Fruit fly (Drosophila melanogaster): ENCODE data around the gene Mcm6.

Mcm6 gene

dm6 chrX:6711295-6711694 is 37.1 kb downstream of the Mcm6 start (continued):
- TF ChIP-seq lab (GFP tag; optimal IDR thresholded peaks at IDR 0.05) = peak; percentile 89
- TF ChIP-seq CG6272 (GFP tag; IDR thresholded peaks at IDR 0.05) = peak; percentile 67
- peak; percentile 4 for TF ChIP-seq disco-r (GFP tag; optimal IDR thresholded peaks at IDR 0.05)
- no peak for TF ChIP-seq CG17612 (GFP tag; IDR thresholded peaks at IDR 0.05)
- TF ChIP-seq CG17912 (GFP tag; optimal IDR thresholded peaks at IDR 0.05) = no peak
- peak; percentile 81 for TF ChIP-seq seq (GFP tag; IDR thresholded peaks at IDR 0.05)
- peak; percentile 64 for TF ChIP-seq CG12299 (tag; optimal IDR thresholded peaks at IDR 0.05)
- TF ChIP-seq Nf-YA (GFP tag; IDR thresholded peaks at IDR 0.05) = peak; percentile 45; the same call in 1 of the 2 replicates
- peak; percentile 59; the same call in 1 of the 2 replicates for TF ChIP-seq ap (GFP tag; IDR thresholded peaks at IDR 0.05)
- peak; percentile 64 for TF ChIP-seq Sox100B (GFP tag; optimal IDR thresholded peaks at IDR 0.05)
- TF ChIP-seq Dref (GFP tag; IDR thresholded peaks at IDR 0.05) = no peak
- peak; percentile 54 for TF ChIP-seq CG30431 (GFP tag; optimal IDR thresholded peaks at IDR 0.05)
- TF ChIP-seq Taf1 (GFP tag; IDR thresholded peaks at IDR 0.05) = no peak
- TF ChIP-seq eve (GFP tag; optimal IDR thresholded peaks at IDR 0.05) = peak in 1 of 2 experiments; percentile 90
- no peak for TF ChIP-seq CG1832 (GFP tag; optimal IDR thresholded peaks at IDR 0.05)
- peak; percentile 61 for TF ChIP-seq NK7.1 (GFP tag; optimal IDR thresholded peaks at IDR 0.05)
- peak; percentile 66 for TF ChIP-seq CG14050 (GFP tag; IDR thresholded peaks at IDR 0.05)
- no peak for TF ChIP-seq mirr (GFP tag; optimal IDR thresholded peaks at IDR 0.05)
- peak; percentile 47 for TF ChIP-seq tio (GFP tag; optimal IDR thresholded peaks at IDR 0.05)
- TF ChIP-seq CG32532 (GFP tag; IDR thresholded peaks at IDR 0.05) = peak; percentile 79
- TF ChIP-seq CG15073 (GFP tag; optimal IDR thresholded peaks at IDR 0.05) = peak; percentile 4
- TF ChIP-seq MTF-1 (GFP tag; optimal IDR thresholded peaks at IDR 0.05; ENCODE audit: borderline replicate concordance) = peak; percentile 19
- no peak for TF ChIP-seq CG15479 (GFP tag; optimal IDR thresholded peaks at IDR 0.05)
- TF ChIP-seq CG10565 (GFP tag; optimal IDR thresholded peaks at IDR 0.05) = no peak
- peak; percentile 80 for TF ChIP-seq CG11695 (GFP tag; IDR thresholded peaks at IDR 0.05)
- TF ChIP-seq CG7786 (GFP tag; optimal IDR thresholded peaks at IDR 0.05) = peak; percentile 83
- TF ChIP-seq CG16813 (GFP tag; IDR thresholded peaks at IDR 0.05; ENCODE audit: partially characterized antibody) = no peak
- TF ChIP-seq CG4328 (GFP tag; optimal IDR thresholded peaks at IDR 0.05) = peak; percentile 63
- peak; percentile 75 for TF ChIP-seq wdn (GFP tag; IDR thresholded peaks at IDR 0.05)
- peak; percentile 16 for TF ChIP-seq CG18011 (GFP tag; optimal IDR thresholded peaks at IDR 0.05)
- peak; percentile 71; the same call in 1 of the 3 replicates for TF ChIP-seq gce (GFP tag; IDR thresholded peaks at IDR 0.05)
- peak; percentile 49 for TF ChIP-seq cato (GFP tag; optimal IDR thresholded peaks at IDR 0.05; ENCODE audit: borderline replicate concordance)
- TF ChIP-seq Kr (GFP tag; optimal IDR thresholded peaks at IDR 0.05) = no peak
- no peak for TF ChIP-seq CG42726 (GFP tag; IDR thresholded peaks at IDR 0.05; ENCODE audit: partially characterized antibody)
- TF ChIP-seq ab (GFP tag; optimal IDR thresholded peaks at IDR 0.05) = no peak
- TF ChIP-seq CG11696 (GFP tag; IDR thresholded peaks at IDR 0.05) = peak; percentile 23; the same call in 1 of the 2 replicates
- TF ChIP-seq CG6765 (GFP tag; optimal IDR thresholded peaks at IDR 0.05) = peak; percentile 54
- TF ChIP-seq HmgZ (tag; optimal IDR thresholded peaks at IDR 0.05) = peak; percentile 75
- peak; percentile 37 for TF ChIP-seq exex (tag; optimal IDR thresholded peaks at IDR 0.05)
- peak; percentile 72 for TF ChIP-seq Optix (GFP tag; IDR thresholded peaks at IDR 0.05)
- TF ChIP-seq Blimp-1 (GFP tag; optimal IDR thresholded peaks at IDR 0.05) = peak; percentile 80
- TF ChIP-seq al (GFP tag; IDR thresholded peaks at IDR 0.05) = peak; percentile 39; the same call in 1 of the 2 replicates
- no peak; the same call in 1 of the 2 replicates for TF ChIP-seq wor (GFP tag; IDR thresholded peaks at IDR 0.05)
- peak; percentile 80 for TF ChIP-seq CG12391 (tag; optimal IDR thresholded peaks at IDR 0.05)
- 0 out of 2 replicates have a peak, but pooled peaks have one; percentile 38 for TF ChIP-seq dati (GFP tag; IDR thresholded peaks at IDR 0.05)
- peak; percentile 55 for TF ChIP-seq Mad (GFP tag; optimal IDR thresholded peaks at IDR 0.05)
- peak; percentile 21; the same call in 1 of the 2 replicates for TF ChIP-seq Ravus (GFP tag; IDR thresholded peaks at IDR 0.05)
- peak; percentile 58 for TF ChIP-seq dmrt11E (tag; optimal IDR thresholded peaks at IDR 0.05)
- no peak for TF ChIP-seq pfk (GFP tag; optimal IDR thresholded peaks at IDR 0.05)
- peak; percentile 82 for TF ChIP-seq CG8924 (tag; optimal IDR thresholded peaks at IDR 0.05)
- TF ChIP-seq repo (GFP tag; optimal IDR thresholded peaks at IDR 0.05) = peak; percentile 66
